Worm (Caenorhabditis elegans) whole organism, L3 larva: Measurements from ENCODE around the gene F01F1.2.

ENCODE experiments used
- R02D3.7 ChIP-seq: fragments of 150-350 bp; optimal IDR thresholded peaks from 2 replicates; lab custom pipeline; 2014; ENCODE audit warnings: missing biosample characterization, missing genetic modification characterization
- ZK546.5 ChIP-seq: sonication (generic microtip); optimal IDR thresholded peaks from 2 replicates; lab custom pipeline; 2017; ENCODE audit warnings: missing biosample characterization, missing genetic modification characterization
- aly-2 ChIP-seq: fragments of 150-350 bp; optimal IDR thresholded peaks from 2 replicates; lab custom pipeline; 2014; ENCODE audit warnings: missing biosample characterization, missing genetic modification characterization
- ama-1 ChIP-seq: fragments of 150-350 bp; optimal IDR thresholded peaks from 2 replicates; lab custom pipeline; 2018
- ceh-16 ChIP-seq: sonication (generic microtip); optimal IDR thresholded peaks from 2 replicates; lab custom pipeline; 2017; ENCODE audit warnings: missing biosample characterization, missing genetic modification characterization
- ceh-28 ChIP-seq: fragments of 150-350 bp; optimal IDR thresholded peaks from 2 replicates; lab custom pipeline; 2014; ENCODE audit warnings: missing biosample characterization, missing genetic modification reagents, missing genetic modification characterization
- ceh-82 ChIP-seq: fragments of 150-350 bp; optimal IDR thresholded peaks from 2 replicates; lab custom pipeline; 2014; ENCODE audit warnings: missing biosample characterization, missing genetic modification characterization
- ceh-9 ChIP-seq: sonication (generic microtip); optimal IDR thresholded peaks from 2 replicates; lab custom pipeline; 2018; ENCODE audit warnings: missing biosample characterization, missing genetic modification characterization
- daf-12 ChIP-seq: fragments of 150-350 bp; optimal IDR thresholded peaks from 2 replicates; lab custom pipeline; 2014; ENCODE audit warnings: missing biosample characterization, missing genetic modification reagents, missing genetic modification characterization
- egl-27 ChIP-seq: sonication (generic microtip); optimal IDR thresholded peaks from 4 replicates; lab custom pipeline; 2017; ENCODE audit warnings: missing biosample characterization, missing genetic modification reagents, missing genetic modification characterization
- egl-5 ChIP-seq: fragments of 150-350 bp; optimal IDR thresholded peaks from 2 replicates; lab custom pipeline; 2017; ENCODE audit warnings: missing biosample characterization, missing genetic modification reagents, missing genetic modification characterization, inconsistent platforms
- elt-1 ChIP-seq: fragments of 150-350 bp; optimal IDR thresholded peaks from 2 replicates; lab custom pipeline; 2014; ENCODE audit warnings: missing biosample characterization, missing genetic modification characterization
- elt-2 ChIP-seq: sonication (generic microtip); optimal IDR thresholded peaks from 2 replicates; lab custom pipeline; 2016; ENCODE audit warnings: missing genetic modification reagents, mild to moderate bottlenecking, missing genetic modification characterization, missing compliant biosample characterization
- elt-3 ChIP-seq, 3 experiments: fragments of 150-350 bp in 1 of 3; sonication (generic microtip) in 2 of 3; optimal IDR thresholded peaks; 2 replicates in 2 of 3; 4 replicates in 1 of 3; lab custom pipeline; 2014 to 2017; ENCODE audit warnings: missing biosample characterization in 3 of 3, missing genetic modification characterization in 3 of 3
- eor-1 ChIP-seq, 2 experiments: fragments of 150-350 bp; optimal IDR thresholded peaks; 2 replicates each; lab custom pipeline; 2014 to 2018; ENCODE audit warnings: missing biosample characterization in 2 of 2, missing genetic modification characterization in 2 of 2
- fkh-10 ChIP-seq: sonication (generic microtip); optimal IDR thresholded peaks from 2 replicates; lab custom pipeline; 2017; ENCODE audit warnings: missing biosample characterization, missing genetic modification reagents, missing genetic modification characterization
- fkh-2 ChIP-seq: fragments of 150-350 bp; optimal IDR thresholded peaks from 2 replicates; lab custom pipeline; 2014; ENCODE audit warnings: missing biosample characterization, missing genetic modification reagents, missing genetic modification characterization
- fos-1 ChIP-seq: fragments of 150-350 bp; optimal IDR thresholded peaks from 2 replicates; lab custom pipeline; 2014; ENCODE audit warnings: missing biosample characterization, missing genetic modification characterization
- hmg-11 ChIP-seq: sonication (generic microtip); optimal IDR thresholded peaks from 2 replicates; lab custom pipeline; 2016; ENCODE audit warnings: missing genetic modification characterization, missing compliant biosample characterization
- jun-1 ChIP-seq: fragments of 150-350 bp; optimal IDR thresholded peaks from 2 replicates; lab custom pipeline; 2014; ENCODE audit warnings: missing biosample characterization, missing genetic modification reagents, missing genetic modification characterization
- lin-15B ChIP-seq: fragments of 150-350 bp; optimal IDR thresholded peaks from 2 replicates; lab custom pipeline; 2014; ENCODE audit warnings: missing biosample characterization, missing genetic modification characterization
- lin-39 ChIP-seq: fragments of 150-350 bp; optimal IDR thresholded peaks from 2 replicates; lab custom pipeline; 2018; ENCODE audit warnings: missing biosample characterization, missing genetic modification reagents, missing genetic modification characterization
- lsy-12 ChIP-seq: sonication (generic microtip); optimal IDR thresholded peaks from 2 replicates; lab custom pipeline; 2016; ENCODE audit warnings: mild to moderate bottlenecking, missing genetic modification characterization, missing compliant biosample characterization
- mdl-1 ChIP-seq: fragments of 150-350 bp; optimal IDR thresholded peaks from 2 replicates; lab custom pipeline; 2014; ENCODE audit warnings: missing biosample characterization, missing genetic modification characterization
- mml-1 ChIP-seq: fragments of 150-350 bp; sonication (generic microtip); optimal IDR thresholded peaks from 3 replicates; lab custom pipeline; 2014; ENCODE audit warnings: missing biosample characterization, missing genetic modification characterization
- nfya-1 ChIP-seq: sonication (generic microtip); optimal IDR thresholded peaks from 2 replicates; lab custom pipeline; 2017; ENCODE audit warnings: missing genetic modification characterization, mild to moderate bottlenecking, missing compliant biosample characterization, antibody characterized with exemption, moderate library complexity; ENCODE audit not compliant: insufficient read depth
- nhr-11 ChIP-seq: fragments of 150-350 bp; optimal IDR thresholded peaks from 2 replicates; lab custom pipeline; 2014; ENCODE audit warnings: missing biosample characterization, missing genetic modification characterization
- nhr-12 ChIP-seq: fragments of 150-350 bp; optimal IDR thresholded peaks from 2 replicates; lab custom pipeline; 2014; ENCODE audit warnings: missing biosample characterization, missing genetic modification characterization
- nhr-23 ChIP-seq: fragments of 150-350 bp; optimal IDR thresholded peaks from 2 replicates; lab custom pipeline; 2014; ENCODE audit warnings: missing biosample characterization, missing genetic modification reagents, missing genetic modification characterization
- nhr-237 ChIP-seq: fragments of 150-350 bp; optimal IDR thresholded peaks from 2 replicates; lab custom pipeline; 2014; ENCODE audit warnings: missing biosample characterization, missing genetic modification characterization
- nhr-25 ChIP-seq: sonication (generic microtip); optimal IDR thresholded peaks from 2 replicates; lab custom pipeline; 2017; ENCODE audit warnings: missing biosample characterization, missing genetic modification characterization
- nhr-28 ChIP-seq: fragments of 150-350 bp; optimal IDR thresholded peaks from 2 replicates; lab custom pipeline; 2014; ENCODE audit warnings: missing biosample characterization, missing genetic modification characterization
- nhr-43 ChIP-seq: sonication (generic microtip); optimal IDR thresholded peaks from 2 replicates; lab custom pipeline; 2016; ENCODE audit warnings: mild to moderate bottlenecking, missing genetic modification characterization, missing compliant biosample characterization; ENCODE audit not compliant: poor library complexity, severe bottlenecking
- nhr-67 ChIP-seq: fragments of 150-350 bp; optimal IDR thresholded peaks from 2 replicates; lab custom pipeline; 2014; ENCODE audit warnings: missing biosample characterization, missing genetic modification characterization
- nhr-76 ChIP-seq: fragments of 150-350 bp; sonication (generic microtip); optimal IDR thresholded peaks from 5 replicates; lab custom pipeline; 2014; ENCODE audit warnings: missing biosample characterization, missing genetic modification characterization
- nhr-77 ChIP-seq: fragments of 150-350 bp; optimal IDR thresholded peaks from 2 replicates; lab custom pipeline; 2014; ENCODE audit warnings: missing biosample characterization, missing genetic modification characterization
- pha-4 ChIP-seq: fragments of 150-350 bp; optimal IDR thresholded peaks from 2 replicates; lab custom pipeline; 2014; ENCODE audit warnings: missing biosample characterization, missing genetic modification reagents, missing genetic modification characterization
- pqm-1 ChIP-seq: fragments of 150-350 bp; optimal IDR thresholded peaks from 2 replicates; lab custom pipeline; 2017; ENCODE audit warnings: missing biosample characterization, missing genetic modification characterization, inconsistent platforms
- sea-2 ChIP-seq: fragments of 150-350 bp; sonication (generic microtip); optimal IDR thresholded peaks from 4 replicates; lab custom pipeline; 2014; ENCODE audit warnings: missing biosample characterization, missing genetic modification reagents, missing genetic modification characterization
- skn-1 ChIP-seq: fragments of 150-350 bp; optimal IDR thresholded peaks from 2 replicates; lab custom pipeline; 2014; ENCODE audit warnings: missing biosample characterization, missing genetic modification characterization
- snpc-4 ChIP-seq: fragments of 150-350 bp; optimal IDR thresholded peaks from 2 replicates; lab custom pipeline; 2014; ENCODE audit warnings: missing biosample characterization, missing genetic modification characterization
- tbx-2 ChIP-seq: sonication (generic microtip); optimal IDR thresholded peaks from 2 replicates; lab custom pipeline; 2016; ENCODE audit warnings: mild to moderate bottlenecking, missing genetic modification characterization, missing compliant biosample characterization
- unc-39 ChIP-seq: sonication (generic microtip); optimal IDR thresholded peaks from 4 replicates; lab custom pipeline; 2017; ENCODE audit warnings: missing biosample characterization, missing genetic modification characterization
- unc-62 ChIP-seq: fragments of 150-350 bp; sonication (generic microtip); optimal IDR thresholded peaks from 4 replicates; lab custom pipeline; 2014; ENCODE audit warnings: missing biosample characterization, missing genetic modification reagents, missing genetic modification characterization
- zag-1 ChIP-seq: fragments of 150-350 bp; optimal IDR thresholded peaks from 2 replicates; lab custom pipeline; 2014; ENCODE audit warnings: missing biosample characterization, missing genetic modification characterization
- ztf-11 ChIP-seq: fragments of 150-350 bp; optimal IDR thresholded peaks from 2 replicates; lab custom pipeline; 2014; ENCODE audit warnings: missing biosample characterization, missing genetic modification characterization
- ztf-4 ChIP-seq: fragments of 150-350 bp; optimal IDR thresholded peaks from 2 replicates; lab custom pipeline; 2014; ENCODE audit warnings: missing biosample characterization, missing genetic modification characterization

F01F1.2 gene

DNA sequence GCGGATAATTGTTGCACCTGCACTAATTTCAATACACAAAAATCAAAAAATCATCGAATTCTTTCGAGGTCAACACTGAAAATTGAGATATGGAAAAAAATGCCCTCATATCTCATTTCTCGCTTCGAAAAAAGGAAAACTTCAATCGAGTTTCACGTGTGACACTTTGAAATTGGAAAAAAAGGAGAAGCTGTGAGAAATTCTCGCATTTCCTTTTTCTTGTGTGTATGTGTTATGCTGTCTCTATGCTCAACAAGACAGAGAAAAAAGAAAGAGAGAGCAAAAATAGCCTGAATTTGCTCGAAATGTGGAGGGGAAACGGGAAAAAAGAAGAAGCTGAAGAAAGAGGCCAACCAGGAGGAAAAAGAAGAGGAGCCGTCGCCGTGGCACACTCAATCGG lies 31.9 kb upstream of the F01F1.2 start:
- TF ChIP-seq nhr-43 (tag; lab: Kevin White, UChicago) (no peak), fkh-10 (GFP tag; lab: Kevin White, UChicago) (peak; percentile 74), nfya-1 (tag; lab: Kevin White, UChicago) (peak; percentile 46)

DNA sequence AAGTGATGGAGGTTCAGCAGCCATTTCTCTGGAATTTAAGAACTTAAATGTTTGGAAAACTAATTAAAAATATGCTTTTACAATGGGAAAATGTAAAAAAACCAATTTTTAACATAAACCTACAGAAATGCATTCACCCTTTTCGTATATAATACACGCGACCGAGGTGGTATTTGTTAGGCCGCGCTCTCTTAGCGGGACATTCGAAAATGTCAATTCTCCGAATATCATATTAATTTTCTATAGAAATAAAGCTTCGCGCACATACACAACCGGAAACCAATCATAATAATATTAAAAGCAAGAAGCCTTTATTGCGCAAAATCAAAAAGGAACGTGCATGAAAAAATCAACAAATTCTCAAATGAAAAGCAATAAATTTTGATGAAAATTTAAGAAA lies 25.1 kb upstream of the F01F1.2 start, which contains the start of gene ddx-23:
Gene ddx-23, minus strand, starts transcription at position 30 of the 400 bp plus-strand sequence.
- TF ChIP-seq pha-4 (peak; percentile 45), ama-1 (lab: Kevin White, UChicago) (peak; percentile 79), jun-1 (no peak), nhr-25 (tag; lab: Kevin White, UChicago) (no peak), ceh-82 (tag; lab: Kevin White, UChicago) (no peak), tbx-2 (tag; lab: Kevin White, UChicago) (peak; percentile 26), lin-15B (tag; lab: Kevin White, UChicago) (peak; percentile 0), nfya-1 (tag; lab: Kevin White, UChicago) (peak; percentile 35), nhr-43 (tag; lab: Kevin White, UChicago) (peak; percentile 30), elt-2 (tag; lab: Kevin White, UChicago) (peak; percentile 38)

DNA sequence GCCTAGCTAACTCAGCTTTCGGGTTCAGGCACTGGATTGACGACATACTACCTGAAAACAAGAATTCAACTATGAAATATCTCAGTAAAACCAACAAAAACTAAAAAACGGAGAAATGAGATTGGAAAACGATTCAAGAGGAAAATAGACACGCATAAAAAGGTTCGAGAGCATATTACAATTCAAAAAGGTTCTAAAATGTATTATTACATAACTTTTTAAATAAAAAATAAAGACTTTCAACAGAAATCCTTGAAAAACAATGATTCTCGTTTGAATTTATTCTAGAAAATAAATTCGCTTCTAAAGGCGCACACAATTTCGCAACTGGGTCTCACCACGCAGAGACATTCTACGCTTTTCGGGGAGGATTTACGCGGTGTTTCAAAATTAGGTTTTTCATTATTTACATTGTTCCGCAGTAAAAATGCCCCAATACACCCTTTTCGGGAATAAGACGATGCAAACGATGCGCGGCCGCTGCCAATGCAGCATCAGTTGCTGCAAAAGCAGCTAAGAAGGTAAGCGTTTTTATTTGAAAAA lies 22.6 kb upstream of the F01F1.2 start, which contains the start of the genes cct-6 and alh-9:
Gene cct-6, minus strand, starts transcription at position 51 of the 543 bp plus-strand sequence.
Gene alh-9, plus strand, starts transcription at position 382 of the 543 bp plus-strand sequence.
- peak; percentile 48 for TF ChIP-seq pqm-1 (tag; lab: Kevin White, UChicago)
- no peak for TF ChIP-seq nhr-11
- TF ChIP-seq unc-62 (GFP tag; lab: Kevin White, UChicago): no peak
- TF ChIP-seq eor-1 (tag; optimal IDR thresholded peaks at IDR 0.05; lab: Kevin White, UChicago): no peak
- TF ChIP-seq skn-1 (tag; lab: Kevin White, UChicago): no peak
- TF ChIP-seq fkh-10 (GFP tag; lab: Kevin White, UChicago): peak; percentile 10
- peak; percentile 97 for TF ChIP-seq egl-5 (tag; lab: Kevin White, UChicago)
- no peak for TF ChIP-seq tbx-2 (tag; lab: Kevin White, UChicago)
- no peak for TF ChIP-seq ceh-16
- TF ChIP-seq R02D3.7 (tag; lab: Kevin White, UChicago): peak; percentile 94
- no peak for TF ChIP-seq ZK546.5 (tag; lab: Kevin White, UChicago)
- no peak for TF ChIP-seq nhr-76 (tag; lab: Kevin White, UChicago)
- peak; percentile 88 for TF ChIP-seq lin-39 (tag; lab: Kevin White, UChicago)
- TF ChIP-seq lsy-12 (tag; lab: Kevin White, UChicago): no peak
- no peak for TF ChIP-seq nhr-12 (tag; lab: Kevin White, UChicago)
- no peak for TF ChIP-seq aly-2 (tag; lab: Kevin White, UChicago)
- TF ChIP-seq sea-2 (GFP tag; lab: Kevin White, UChicago): no peak
- peak; percentile 70 for TF ChIP-seq snpc-4
- TF ChIP-seq mdl-1 (tag; lab: Kevin White, UChicago): no peak
- TF ChIP-seq unc-39 (tag; lab: Kevin White, UChicago): no peak
- peak; percentile 87 for TF ChIP-seq lin-15B (tag; lab: Kevin White, UChicago)
- no peak for TF ChIP-seq ztf-4
- peak; percentile 71 for TF ChIP-seq nhr-25 (tag; lab: Kevin White, UChicago)
- TF ChIP-seq egl-27 (tag; lab: Kevin White, UChicago): peak; percentile 7
- TF ChIP-seq hmg-11 (tag; lab: Kevin White, UChicago): peak; percentile 33
- TF ChIP-seq fkh-2 (tag; lab: Kevin White, UChicago): no peak
- TF ChIP-seq mml-1: no peak
- TF ChIP-seq nhr-237: no peak
- TF ChIP-seq ceh-82 (tag; lab: Kevin White, UChicago): no peak
- TF ChIP-seq nhr-77: no peak
- TF ChIP-seq ama-1 (lab: Kevin White, UChicago): peak; percentile 82
- TF ChIP-seq nhr-28 (tag; lab: Kevin White, UChicago): no peak
- TF ChIP-seq fos-1: no peak
- TF ChIP-seq jun-1: peak; percentile 24
- TF ChIP-seq pha-4: peak; percentile 99
- TF ChIP-seq nhr-23 (tag; lab: Kevin White, UChicago): peak; percentile 79
- TF ChIP-seq elt-2 (tag; lab: Kevin White, UChicago): peak; percentile 42
- TF ChIP-seq zag-1 (tag; lab: Kevin White, UChicago): no peak
- TF ChIP-seq elt-1 (tag; lab: Kevin White, UChicago): peak; percentile 10
- no peak for TF ChIP-seq nhr-67 (tag; lab: Kevin White, UChicago)
- TF ChIP-seq nfya-1 (tag; lab: Kevin White, UChicago): peak; percentile 89
- TF ChIP-seq ztf-11 (tag; lab: Kevin White, UChicago): no peak
- TF ChIP-seq ceh-28: no peak
- no peak for TF ChIP-seq ceh-9 (tag; lab: Kevin White, UChicago)
- no peak for TF ChIP-seq daf-12
- peak; percentile 6 for TF ChIP-seq nhr-43 (tag; lab: Kevin White, UChicago)
- TF ChIP-seq elt-3 (tag; optimal IDR thresholded peaks at IDR 0.05; lab: Kevin White, UChicago): no peak
- TF ChIP-seq, all 47 proteins: peak for 18
